Fruit fly (Drosophila melanogaster) whole organism, embryonic: Measurements from ENCODE around the gene SIDL.

ENCODE experiments used
- ATbp ChIP-seq: fragments of 200-800 bp; sonication (Bioruptor generic); optimal IDR thresholded peaks from 2 replicates; lab custom pipeline; 2017; ENCODE audit warnings: missing biosample characterization, mild to moderate bottlenecking, missing genetic modification characterization, missing genetic modification reagents
- Asciz ChIP-seq: fragments of 200-800 bp; sonication (Bioruptor generic); optimal IDR thresholded peaks from 2 replicates; lab custom pipeline; 2017; ENCODE audit warnings: missing biosample characterization, mild to moderate bottlenecking, missing genetic modification characterization, missing genetic modification reagents
- Awh ChIP-seq: fragments of 200-800 bp; sonication (Bioruptor generic); IDR thresholded peaks from 2 replicates; pipeline ENCODE4, ENCODE4 v1.3.6; 2022; ENCODE audit warnings: missing biosample characterization, missing genetic modification characterization
- CG10267 ChIP-seq: fragments of 200-800 bp; sonication (Bioruptor generic); optimal IDR thresholded peaks from 2 replicates; lab custom pipeline; 2018; ENCODE audit warnings: missing biosample characterization, mild to moderate bottlenecking, missing genetic modification characterization, moderate library complexity
- CG10979 ChIP-seq: fragments of 200-800 bp; sonication (Bioruptor generic); optimal IDR thresholded peaks from 2 replicates; lab custom pipeline; 2018; ENCODE audit warnings: missing biosample characterization, mild to moderate bottlenecking, missing genetic modification characterization, moderate library complexity
- CG11085 ChIP-seq: fragments of 200-800 bp; sonication (Bioruptor generic); IDR thresholded peaks from 2 replicates; pipeline ENCODE4 v1.3.6; 2022; ENCODE audit warnings: missing biosample characterization, missing genetic modification characterization
- CG13296 ChIP-seq: fragments of 200-800 bp; sonication (Bioruptor generic); optimal IDR thresholded peaks from 3 replicates; lab custom pipeline; 2018; ENCODE audit warnings: missing biosample characterization, mild to moderate bottlenecking, missing genetic modification characterization
- CG14860 ChIP-seq: fragments of 200-800 bp; sonication (Bioruptor generic); IDR thresholded peaks from 3 replicates; pipeline ENCODE4 v1.3.6; 2022; ENCODE audit warnings: missing biosample characterization, missing genetic modification characterization; ENCODE audit not compliant: partially characterized antibody
- CG15269 ChIP-seq: fragments of 200-800 bp; sonication (Bioruptor generic); optimal IDR thresholded peaks from 2 replicates; lab custom pipeline; 2018; ENCODE audit warnings: missing biosample characterization, mild to moderate bottlenecking, missing genetic modification characterization, moderate library complexity
- CG15601 ChIP-seq: fragments of 200-800 bp; sonication (Bioruptor generic); optimal IDR thresholded peaks from 3 replicates; lab custom pipeline; 2019; ENCODE audit warnings: missing biosample characterization, mild to moderate bottlenecking, missing genetic modification characterization, moderate library complexity
- CG17802 ChIP-seq: fragments of 200-800 bp; sonication (Bioruptor generic); optimal IDR thresholded peaks from 2 replicates; lab custom pipeline; 2018; ENCODE audit warnings: missing biosample characterization, mild to moderate bottlenecking, missing genetic modification characterization, moderate library complexity
- CG2199 ChIP-seq: fragments of 200-800 bp; sonication (Bioruptor generic); IDR thresholded peaks from 3 replicates; pipeline ENCODE4 v1.3.6; 2022; ENCODE audit warnings: missing biosample characterization, missing genetic modification characterization
- CG2875 ChIP-seq: fragments of 200-800 bp; sonication (Bioruptor generic); optimal IDR thresholded peaks from 2 replicates; lab custom pipeline; 2017; ENCODE audit warnings: missing biosample characterization, mild to moderate bottlenecking, missing genetic modification characterization, missing genetic modification reagents
- CG4282 ChIP-seq: fragments of 200-800 bp; sonication (Bioruptor generic); optimal IDR thresholded peaks from 2 replicates; lab custom pipeline; 2016; ENCODE audit warnings: missing biosample characterization, missing genetic modification characterization
- CG43689 ChIP-seq: fragments of 200-800 bp; sonication (Bioruptor generic); IDR thresholded peaks from 2 replicates; pipeline ENCODE4 v1.3.6; 2022; ENCODE audit warnings: missing biosample characterization, missing genetic modification characterization
- CG4404 ChIP-seq: fragments of 200-800 bp; sonication (Bioruptor generic); IDR thresholded peaks from 2 replicates; pipeline ENCODE4 v1.3.6; 2022; ENCODE audit warnings: missing biosample characterization, missing genetic modification characterization
- CG4820 ChIP-seq: fragments of 200-800 bp; sonication (Bioruptor generic); optimal IDR thresholded peaks from 3 replicates; lab custom pipeline; 2016; ENCODE audit warnings: missing biosample characterization, missing genetic modification characterization
- CG7963 ChIP-seq: fragments of 200-800 bp; sonication (Bioruptor generic); IDR thresholded peaks from 3 replicates; pipeline ENCODE4 v1.3.6; 2022; ENCODE audit warnings: missing biosample characterization, missing genetic modification characterization; ENCODE audit not compliant: partially characterized antibody
- CG8089 ChIP-seq: fragments of 200-800 bp; sonication (Bioruptor generic); optimal IDR thresholded peaks from 3 replicates; lab custom pipeline; 2016; ENCODE audit warnings: missing biosample characterization, missing genetic modification characterization
- CG8478 ChIP-seq: fragments of >200 bp; optimal IDR thresholded peaks from 2 replicates; lab custom pipeline; 2018
- Chrac-16 ChIP-seq: fragments of 200-800 bp; sonication (Bioruptor generic); optimal IDR thresholded peaks from 3 replicates; lab custom pipeline; 2016; ENCODE audit warnings: missing biosample characterization, missing genetic modification characterization
- D19A ChIP-seq: fragments of 200-800 bp; optimal IDR thresholded peaks from 3 replicates; lab custom pipeline; 2019; ENCODE audit warnings: missing biosample characterization, mild to moderate bottlenecking, missing genetic modification characterization, moderate library complexity
- E2f2 ChIP-seq: fragments of 200-800 bp; sonication (Bioruptor generic); IDR thresholded peaks from 2 replicates; pipeline ENCODE4 v1.3.6; 2022; ENCODE audit warnings: missing biosample characterization, missing genetic modification characterization
- Gug ChIP-seq: fragments of 200-800 bp; sonication (Bioruptor generic); IDR thresholded peaks from 4 replicates; pipeline ENCODE4 v1.3.6; 2022; ENCODE audit warnings: missing biosample characterization, missing genetic modification characterization
- H15 ChIP-seq: fragments of 200-800 bp; sonication (Bioruptor generic); IDR thresholded peaks from 3 replicates; pipeline ENCODE4 v1.3.6; 2022; ENCODE audit warnings: missing biosample characterization, missing genetic modification characterization
- Jarid2 ChIP-seq: fragments of 200-800 bp; sonication (Bioruptor generic); optimal IDR thresholded peaks from 3 replicates; lab custom pipeline; 2017; ENCODE audit warnings: mild to moderate bottlenecking, missing biosample characterization, missing genetic modification reagents, missing genetic modification characterization
- Mes4 ChIP-seq: fragments of 200-800 bp; sonication (Bioruptor generic); optimal IDR thresholded peaks from 2 replicates; lab custom pipeline; 2016; ENCODE audit warnings: missing biosample characterization, missing genetic modification characterization
- NC2β ChIP-seq: fragments of 200-800 bp; sonication (Bioruptor generic); optimal IDR thresholded peaks from 2 replicates; lab custom pipeline; 2016; ENCODE audit warnings: missing biosample characterization, missing genetic modification characterization
- Nf-YC ChIP-seq: fragments of 200-800 bp; optimal IDR thresholded peaks from 3 replicates; lab custom pipeline; 2019; ENCODE audit warnings: missing biosample characterization, mild to moderate bottlenecking, missing genetic modification characterization, moderate library complexity
- ara ChIP-seq: fragments of 200-800 bp; sonication (Bioruptor generic); IDR thresholded peaks from 2 replicates; pipeline ENCODE4 v1.3.6; 2022; ENCODE audit warnings: missing biosample characterization, missing genetic modification characterization
- ato ChIP-seq: fragments of 200-800 bp; sonication (Bioruptor generic); IDR thresholded peaks from 2 replicates; pipeline ENCODE4 v1.3.6; 2022; ENCODE audit warnings: missing biosample characterization, missing genetic modification characterization; ENCODE audit not compliant: partially characterized antibody
- bigmax ChIP-seq: fragments of 200-800 bp; sonication (Bioruptor generic); optimal IDR thresholded peaks from 2 replicates; lab custom pipeline; 2018; ENCODE audit warnings: missing biosample characterization, mild to moderate bottlenecking, missing genetic modification characterization
- btn ChIP-seq: fragments of 200-800 bp; sonication (Bioruptor generic); optimal IDR thresholded peaks from 2 replicates; lab custom pipeline; 2016; ENCODE audit warnings: missing biosample characterization, missing genetic modification characterization
- ci ChIP-seq: fragments of 200-800 bp; sonication (Bioruptor generic); IDR thresholded peaks from 3 replicates; pipeline ENCODE4 v1.3.6; 2022; ENCODE audit warnings: missing biosample characterization, missing genetic modification characterization
- dm ChIP-seq: fragments of 200-800 bp; sonication (Bioruptor generic); optimal IDR thresholded peaks from 3 replicates; lab custom pipeline; 2016; ENCODE audit warnings: missing biosample characterization, missing genetic modification characterization
- dpn ChIP-seq, 2 experiments: fragments of 200-800 bp; sonication (Bioruptor generic); optimal IDR thresholded peaks; 3 replicates each; lab custom pipeline; 2016; ENCODE audit warnings: missing biosample characterization in 2 of 2, missing genetic modification characterization in 2 of 2
- en ChIP-seq: fragments of 200-800 bp; sonication (Bioruptor generic); optimal IDR thresholded peaks from 2 replicates; lab custom pipeline; 2016; ENCODE audit warnings: missing biosample characterization, missing genetic modification characterization
- exex ChIP-seq: fragments of 200-800 bp; sonication (Bioruptor generic); optimal IDR thresholded peaks from 4 replicates; lab custom pipeline; 2018; ENCODE audit warnings: missing biosample characterization, mild to moderate bottlenecking, missing genetic modification characterization, moderate library complexity
- grau ChIP-seq: fragments of 200-800 bp; optimal IDR thresholded peaks from 3 replicates; lab custom pipeline; 2019; ENCODE audit warnings: missing biosample characterization, mild to moderate bottlenecking, missing genetic modification characterization, moderate library complexity
- grn ChIP-seq: fragments of 200-800 bp; sonication (Bioruptor generic); optimal IDR thresholded peaks from 3 replicates; lab custom pipeline; 2017; ENCODE audit warnings: missing biosample characterization, missing genetic modification characterization
- gt ChIP-seq: fragments of 200-800 bp; sonication (Bioruptor generic); IDR thresholded peaks from 2 replicates; pipeline ENCODE4 v1.3.6; 2022; ENCODE audit warnings: missing biosample characterization, missing genetic modification characterization
- h ChIP-seq: fragments of >200 bp; optimal IDR thresholded peaks from 2 replicates; lab custom pipeline; 2017
- hkb ChIP-seq, 2 experiments: fragments of 200-800 bp in 1 of 2; fragments of >200 bp in 1 of 2; sonication (Bioruptor generic) in 1 of 2; IDR thresholded peaks in 1 of 2; optimal IDR thresholded peaks in 1 of 2; 2 replicates each; pipeline versions ENCODE4 v1.3.6 to Lab custom; 2017 to 2022; ENCODE audit warnings: missing biosample characterization in 1 of 2, missing genetic modification characterization in 1 of 2
- lbe ChIP-seq: fragments of 200-800 bp; sonication (Bioruptor generic); optimal IDR thresholded peaks from 2 replicates; lab custom pipeline; 2016; ENCODE audit warnings: missing biosample characterization, mild to moderate bottlenecking, missing genetic modification characterization
- mam ChIP-seq: fragments of 200-800 bp; sonication (Bioruptor generic); optimal IDR thresholded peaks from 3 replicates; lab custom pipeline; 2016; ENCODE audit warnings: missing biosample characterization, missing genetic modification characterization
- mirr ChIP-seq: fragments of 200-800 bp; sonication (Bioruptor generic); optimal IDR thresholded peaks from 3 replicates; lab custom pipeline; 2018; ENCODE audit warnings: missing biosample characterization, mild to moderate bottlenecking, missing genetic modification characterization
- nmo ChIP-seq: fragments of 200-800 bp; sonication (Bioruptor generic); optimal IDR thresholded peaks from 2 replicates; lab custom pipeline; 2018; ENCODE audit warnings: missing biosample characterization, mild to moderate bottlenecking, missing genetic modification characterization, moderate library complexity
- pum ChIP-seq: fragments of 200-800 bp; sonication (Bioruptor generic); optimal IDR thresholded peaks from 2 replicates; lab custom pipeline; 2016; ENCODE audit warnings: missing biosample characterization, missing genetic modification characterization
- vnd ChIP-seq: fragments of 200-800 bp; sonication (Bioruptor generic); IDR thresholded peaks from 3 replicates; pipeline ENCODE4 v1.3.6; 2022; ENCODE audit warnings: missing biosample characterization, missing genetic modification characterization; ENCODE audit not compliant: partially characterized antibody

Gene SIDL

dm6 chr3R:15242186-15243045 is 23.7 kb upstream of the SIDL start, which contains the start of the genes tefu and Hsc70-4 (continued):
- peak; percentile 72; the same call in 2 of the 3 replicates for TF ChIP-seq H15
- peak; percentile 71 for TF ChIP-seq E2f2
- peak; percentile 57 for TF ChIP-seq CG15601
- TF ChIP-seq CG2199 (GFP tag; lab: Robert Waterston, UW), result peak; percentile 64; the same call in 2 of the 3 replicates
- no peak for TF ChIP-seq Jarid2 (GFP tag; lab: Kevin White, UChicago)
- TF ChIP-seq mam, result peak; percentile 88
- TF ChIP-seq CG2875 (GFP tag; lab: Kevin White, UChicago), result no peak
- TF ChIP-seq Awh (GFP tag; lab: Robert Waterston, UW), result 0 out of 2 replicates have a peak, but pooled peaks have one; percentile 8
- peak; percentile 61 for TF ChIP-seq dm (GFP tag; lab: Kevin White, UChicago)
- TF ChIP-seq CG17802 (tag; lab: Kevin White, UChicago), result peak; percentile 97
- peak; percentile 81 for TF ChIP-seq Chrac-16
- peak; percentile 91 for TF ChIP-seq hkb (optimal IDR thresholded peaks at IDR 0.05; lab: Kevin White, UChicago)
- TF ChIP-seq hkb (GFP tag; IDR thresholded peaks at IDR 0.05; lab: Robert Waterston, UW), result peak; percentile 42
- no peak for TF ChIP-seq CG4282 (GFP tag; lab: Kevin White, UChicago)
- no peak for TF ChIP-seq gt
- TF ChIP-seq CG8478, result no peak
- peak; percentile 80 for TF ChIP-seq grau (tag; lab: Kevin White, UChicago)
- TF ChIP-seq CG10979 (tag; lab: Kevin White, UChicago), result peak; percentile 57
- TF ChIP-seq NC2β, result peak; percentile 69
- peak; percentile 74 for TF ChIP-seq CG4404
- TF ChIP-seq pum (GFP tag; lab: Kevin White, UChicago), result peak; percentile 69
- TF ChIP-seq ato (GFP tag; lab: Robert Waterston, UW), result 0 out of 2 replicates have a peak, but pooled peaks have one; percentile 17
- TF ChIP-seq Nf-YC (tag; lab: Kevin White, UChicago), result peak; percentile 30
- peak; percentile 76; the same call in 2 of the 3 replicates for TF ChIP-seq ci (GFP tag; lab: Robert Waterston, UW)
- no peak for TF ChIP-seq mirr (GFP tag; lab: Kevin White, UChicago)
- TF ChIP-seq lbe (GFP tag; lab: Kevin White, UChicago), result no peak
- no peak for TF ChIP-seq CG14860
- TF ChIP-seq CG43689 (GFP tag; lab: Robert Waterston, UW), result no peak
- TF ChIP-seq en (GFP tag; lab: Kevin White, UChicago), result no peak
- peak; percentile 89 for TF ChIP-seq nmo (GFP tag; lab: Kevin White, UChicago)
- peak; percentile 0 for TF ChIP-seq CG15269 (tag; lab: Kevin White, UChicago)
- peak; percentile 92 for TF ChIP-seq Gug
- TF ChIP-seq Mes4, result peak; percentile 45
- peak; percentile 70 for TF ChIP-seq ara
- no peak for TF ChIP-seq h (lab: Kevin White, UChicago)
- TF ChIP-seq dpn (GFP tag; optimal IDR thresholded peaks at IDR 0.05; lab: Kevin White, UChicago), result peak; percentile 79 to 83
- TF ChIP-seq btn, result no peak
- TF ChIP-seq CG7963 (GFP tag; lab: Robert Waterston, UW), result 0 out of 3 replicates have a peak, but pooled peaks have one; percentile 6
- TF ChIP-seq CG4820 (GFP tag; lab: Kevin White, UChicago), result peak; percentile 72
- peak; percentile 30 for TF ChIP-seq exex (tag; lab: Kevin White, UChicago)
- TF ChIP-seq CG11085 (GFP tag; lab: Robert Waterston, UW), result peak; percentile 78
- no peak for TF ChIP-seq D19A
- TF ChIP-seq CG10267 (tag; lab: Kevin White, UChicago), result peak; percentile 73
- TF ChIP-seq ATbp (GFP tag; lab: Kevin White, UChicago), result peak; percentile 31
- no peak for TF ChIP-seq Asciz (GFP tag; lab: Kevin White, UChicago)
- no peak for TF ChIP-seq bigmax (GFP tag; lab: Kevin White, UChicago)
- TF ChIP-seq vnd (GFP tag; lab: Robert Waterston, UW), result no peak
- TF ChIP-seq CG13296 (GFP tag; lab: Kevin White, UChicago), result peak; percentile 58
- peak; percentile 53 for TF ChIP-seq CG8089 (GFP tag; lab: Kevin White, UChicago)
- no peak for TF ChIP-seq grn
